Fruit fly (Drosophila melanogaster) S2 (cell line): ENCODE results near the gene Ugt307A1.

ENCODE experiments used
- CG8478 ChIP-seq: fragments of >200 bp; optimal IDR thresholded peaks from 2 replicates; lab custom pipeline; 2018
- CTCF ChIP-seq, 2 experiments: fragments of >200 bp; optimal IDR thresholded peaks; 2 replicates each; lab custom pipeline; 2018

- TF ChIP-seq CG8478: no peak
- TF ChIP-seq CTCF (optimal IDR thresholded peaks at IDR 0.05; lab: Kevin White, UChicago): no peak
Measured at dm6 chr2L:7038404-7039341, 29.1 kb upstream of the Ugt307A1 start.
